Fruit fly (Drosophila melanogaster): ENCODE results near the gene Ssu72.

- TF ChIP-seq CG8319 (GFP tag; optimal IDR thresholded peaks at IDR 0.05) = no peak
- no peak for TF ChIP-seq Ets21C (GFP tag; optimal IDR thresholded peaks at IDR 0.05)
- no peak for TF ChIP-seq CG6276 (GFP tag; optimal IDR thresholded peaks at IDR 0.05)
- TF ChIP-seq Blimp-1 (GFP tag; optimal IDR thresholded peaks at IDR 0.05) = no peak
- TF ChIP-seq ss (GFP tag; optimal IDR thresholded peaks at IDR 0.05) = no peak
- no peak for TF ChIP-seq CG7368 (GFP tag; optimal IDR thresholded peaks at IDR 0.05)
- no peak for TF ChIP-seq cyc (GFP tag; optimal IDR thresholded peaks at IDR 0.05)
- TF ChIP-seq vri (GFP tag; optimal IDR thresholded peaks at IDR 0.05) = no peak
Measured at dm6 chrX:19712898-19713627, 48.7 kb downstream of the Ssu72 start, which contains the start of gene meso18E.

Measured in whole organism, prepupa.